Fruit fly (Drosophila melanogaster): ENCODE measurements around the gene Sbat.

Sbat gene

dm6 chr2L:2884683-2885502 lies 6.7 kb downstream of the Sbat start (continued):
- TF ChIP-seq cwo (GFP tag; optimal IDR thresholded peaks at IDR 0.05) (no peak), HLHmδ (GFP tag; optimal IDR thresholded peaks at IDR 0.05) (peak; percentile 73), CG11696 (GFP tag; IDR thresholded peaks at IDR 0.05) (no peak), peb (GFP tag; IDR thresholded peaks at IDR 0.05) (no peak), ham (GFP tag; IDR thresholded peaks at IDR 0.05) (peak; percentile 40; the same call in 1 of the 2 replicates), eve (GFP tag; optimal IDR thresholded peaks at IDR 0.05) (no peak), hkb (optimal IDR thresholded peaks at IDR 0.05) (no peak), hkb (GFP tag; IDR thresholded peaks at IDR 0.05) (peak; percentile 30), CG8281 (tag; optimal IDR thresholded peaks at IDR 0.05) (peak; percentile 44), CG6765 (GFP tag; optimal IDR thresholded peaks at IDR 0.05) (peak; percentile 34), dpn (GFP tag; optimal IDR thresholded peaks at IDR 0.05) (peak in 1 of 2 experiments; percentile 18), CHES-1-like (GFP tag; optimal IDR thresholded peaks at IDR 0.05) (peak; percentile 78), CG9817 (tag; optimal IDR thresholded peaks at IDR 0.05) (peak; percentile 48), oc (tag; optimal IDR thresholded peaks at IDR 0.05) (peak; percentile 66), Sin3A (optimal IDR thresholded peaks at IDR 0.05) (no peak), CrebB (tag; optimal IDR thresholded peaks at IDR 0.05) (peak; percentile 65), CG13287 (GFP tag; IDR thresholded peaks at IDR 0.05; ENCODE audit: partially characterized antibody) (peak; percentile 6; the same call in 1 of the 2 replicates), CG6813 (GFP tag; optimal IDR thresholded peaks at IDR 0.05) (peak; percentile 73), CG7987 (GFP tag; optimal IDR thresholded peaks at IDR 0.05) (peak; percentile 83), dm (GFP tag; optimal IDR thresholded peaks at IDR 0.05) (peak; percentile 45), Dip3 (GFP tag; optimal IDR thresholded peaks at IDR 0.05) (no peak), ci (GFP tag; IDR thresholded peaks at IDR 0.05) (peak; percentile 86), Xrp1 (GFP tag; IDR thresholded peaks at IDR 0.05) (peak; percentile 41; the same call in 1 of the 2 replicates), az2 (GFP tag; optimal IDR thresholded peaks at IDR 0.05) (no peak), wdn (GFP tag; IDR thresholded peaks at IDR 0.05) (no peak), CG3065 (GFP tag; optimal IDR thresholded peaks at IDR 0.05) (no peak), CG7928 (GFP tag; optimal IDR thresholded peaks at IDR 0.05) (peak; percentile 99), croc (GFP tag; conservative IDR thresholded peaks at IDR 0.05) (no peak), chinmo (GFP tag; IDR thresholded peaks at IDR 0.05; ENCODE audit: partially characterized antibody) (peak; percentile 87; the same call in 3 of the 4 replicates), stc (GFP tag; IDR thresholded peaks at IDR 0.05) (0 out of 2 replicates have a peak, but pooled peaks have one; percentile 31), CG4328 (GFP tag; optimal IDR thresholded peaks at IDR 0.05) (peak; percentile 46), disco-r (GFP tag; optimal IDR thresholded peaks at IDR 0.05) (no peak), CG1647 (GFP tag; optimal IDR thresholded peaks at IDR 0.05) (peak; percentile 8), ttk (GFP tag; IDR thresholded peaks at IDR 0.05) (no peak), CG14965 (GFP tag; optimal IDR thresholded peaks at IDR 0.05; ENCODE audit: borderline replicate concordance) (no peak), trem (tag; optimal IDR thresholded peaks at IDR 0.05) (peak; percentile 34), mld (GFP tag; IDR thresholded peaks at IDR 0.05; ENCODE audit: partially characterized antibody) (peak; percentile 52; the same call in 1 of the 3 replicates), H15 (GFP tag; IDR thresholded peaks at IDR 0.05) (no peak), nmo (GFP tag; optimal IDR thresholded peaks at IDR 0.05) (peak; percentile 34), en (GFP tag; optimal IDR thresholded peaks at IDR 0.05) (no peak), pnt (GFP tag; optimal IDR thresholded peaks at IDR 0.05) (no peak), pb (GFP tag; optimal IDR thresholded peaks at IDR 0.05) (peak; percentile 5), NK7.1 (GFP tag; optimal IDR thresholded peaks at IDR 0.05) (no peak), NfI (GFP tag; optimal IDR thresholded peaks at IDR 0.05) (peak; percentile 62), Med (GFP tag) (peak; percentile 96), fd3F (GFP tag; optimal IDR thresholded peaks at IDR 0.05) (no peak), CG18262 (tag; optimal IDR thresholded peaks at IDR 0.05) (no peak), lilli (GFP tag; optimal IDR thresholded peaks at IDR 0.05) (no peak), Atf6 (GFP tag; IDR thresholded peaks at IDR 0.05) (peak; percentile 31), CG4424 (GFP tag; optimal IDR thresholded peaks at IDR 0.05) (no peak)
